Worm (Caenorhabditis elegans): ENCODE measurements around the gene H03E18.2.

The H03E18.2 gene

DNA sequence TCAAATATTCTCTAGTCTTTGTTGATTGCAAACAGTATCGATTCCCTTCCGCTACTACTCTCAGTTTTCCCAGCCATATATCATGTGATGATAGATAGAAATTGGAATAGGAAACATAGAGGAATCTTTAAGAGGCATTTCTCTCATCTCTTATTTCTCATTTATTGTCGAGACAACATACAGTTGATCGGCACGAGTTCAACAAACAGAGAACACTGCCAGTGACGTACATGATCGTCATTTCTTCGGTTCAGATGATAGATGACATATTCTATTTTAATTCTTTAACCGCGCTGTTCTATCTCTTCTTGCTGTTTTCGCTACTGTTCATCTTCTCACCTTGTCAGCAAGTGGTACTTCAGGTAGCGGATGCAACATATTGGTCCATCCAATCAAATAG, 45.2 kb downstream of the H03E18.2 start (continued):
- TF ChIP-seq Y75B8A.6 (GFP tag; IDR thresholded peaks at IDR 0.05) (no peak), dve-1 (tag; optimal IDR thresholded peaks at IDR 0.05; ENCODE audit: insufficient read depth) (peak; percentile 40), F37D6.2 (tag; optimal IDR thresholded peaks at IDR 0.05) (no peak), hlh-30 (tag; optimal IDR thresholded peaks at IDR 0.05; ENCODE audit: insufficient read depth) (peak; percentile 91), nhr-25 (tag; optimal IDR thresholded peaks at IDR 0.05; ENCODE audit: borderline replicate concordance, insufficient read depth) (peak; percentile 93), lin-13 (GFP tag; optimal IDR thresholded peaks at IDR 0.05) (no peak), F26F4.8 (GFP tag; conservative IDR thresholded peaks at IDR 0.05) (no peak), T20F7.1 (GFP tag; optimal IDR thresholded peaks at IDR 0.05) (peak; percentile 32), ceh-32 (tag; optimal IDR thresholded peaks at IDR 0.05; ENCODE audit: poor library complexity) (no peak), pqm-1 (tag; optimal IDR thresholded peaks at IDR 0.05) (no peak), sdz-12 (GFP tag; optimal IDR thresholded peaks at IDR 0.05) (no peak), lim-7 (GFP tag; IDR thresholded peaks at IDR 0.05) (no peak), ceh-28 (tag; optimal IDR thresholded peaks at IDR 0.05) (no peak), hmg-1.1 (GFP tag; IDR thresholded peaks at IDR 0.05) (no peak), nhr-11 (tag; optimal IDR thresholded peaks at IDR 0.05) (no peak), tra-1 (GFP tag; IDR thresholded peaks at IDR 0.05) (peak; percentile 41; the same call in 1 of the 2 replicates), lsy-2 (tag; optimal IDR thresholded peaks at IDR 0.05) (peak; percentile 62 to 76), aly-2 (tag; optimal IDR thresholded peaks at IDR 0.05) (no peak), nhr-77 (tag; optimal IDR thresholded peaks at IDR 0.05) (peak; percentile 49), snpc-4 (tag; optimal IDR thresholded peaks at IDR 0.05) (no peak), unc-130 (GFP tag; optimal IDR thresholded peaks at IDR 0.05) (no peak), gei-8 (GFP tag; optimal IDR thresholded peaks at IDR 0.05) (no peak), T26A8.4 (GFP tag; IDR thresholded peaks at IDR 0.05) (no peak), daf-16 (GFP tag; optimal IDR thresholded peaks at IDR 0.05) (no peak), daf-16 (tag; optimal IDR thresholded peaks at IDR 0.05) (peak; percentile 2), lin-15B (tag; optimal IDR thresholded peaks at IDR 0.05) (no peak), hlh-11 (tag; optimal IDR thresholded peaks at IDR 0.05) (peak; percentile 91), hif-1 (tag; optimal IDR thresholded peaks at IDR 0.05) (no peak), F44E2.7 (GFP tag; IDR thresholded peaks at IDR 0.05) (no peak), F49E8.2 (tag; optimal IDR thresholded peaks at IDR 0.05; ENCODE audit: borderline replicate concordance) (no peak), jun-1 (tag; optimal IDR thresholded peaks at IDR 0.05) (no peak), ctbp-1 (GFP tag; IDR thresholded peaks at IDR 0.05) (no peak), lin-1 (GFP tag; IDR thresholded peaks at IDR 0.05) (no peak), lir-3 (tag; optimal IDR thresholded peaks at IDR 0.05) (no peak), nhr-76 (tag; optimal IDR thresholded peaks at IDR 0.05) (peak; percentile 28), arid-1 (GFP tag; conservative IDR thresholded peaks at IDR 0.05) (no peak), zag-1 (tag; optimal IDR thresholded peaks at IDR 0.05) (no peak), fkh-10 (GFP tag; optimal IDR thresholded peaks at IDR 0.05) (no peak), snpc-1.2 (GFP tag; IDR thresholded peaks at IDR 0.05) (no peak), nhr-41 (GFP tag; IDR thresholded peaks at IDR 0.05) (no peak), zip-11 (GFP tag; IDR thresholded peaks at IDR 0.05) (no peak), nhr-28 (tag; optimal IDR thresholded peaks at IDR 0.05) (peak; percentile 89), php-3 (GFP tag; IDR thresholded peaks at IDR 0.05) (no peak), tag-97 (GFP tag; IDR thresholded peaks at IDR 0.05) (no peak), lin-29 (GFP tag; IDR thresholded peaks at IDR 0.05) (no peak), unc-62 (GFP tag; optimal IDR thresholded peaks at IDR 0.05 in 1 of 2) (peak in 1 of 2 experiments; percentile 99), unc-62 (tag; optimal IDR thresholded peaks at IDR 0.05) (peak; percentile 22), Y48G9A.11 (GFP tag; IDR thresholded peaks at IDR 0.05) (no peak), nhr-111 (GFP tag; optimal IDR thresholded peaks at IDR 0.05) (no peak), ces-1 (GFP tag; optimal IDR thresholded peaks at IDR 0.05) (no peak), daf-19 (GFP tag; conservative IDR thresholded peaks at IDR 0.05) (no peak), D1046.2 (GFP tag; IDR thresholded peaks at IDR 0.05) (no peak)
